Fruit fly (Drosophila melanogaster): ENCODE results near the gene mEFTs.

mEFTs gene

DNA sequence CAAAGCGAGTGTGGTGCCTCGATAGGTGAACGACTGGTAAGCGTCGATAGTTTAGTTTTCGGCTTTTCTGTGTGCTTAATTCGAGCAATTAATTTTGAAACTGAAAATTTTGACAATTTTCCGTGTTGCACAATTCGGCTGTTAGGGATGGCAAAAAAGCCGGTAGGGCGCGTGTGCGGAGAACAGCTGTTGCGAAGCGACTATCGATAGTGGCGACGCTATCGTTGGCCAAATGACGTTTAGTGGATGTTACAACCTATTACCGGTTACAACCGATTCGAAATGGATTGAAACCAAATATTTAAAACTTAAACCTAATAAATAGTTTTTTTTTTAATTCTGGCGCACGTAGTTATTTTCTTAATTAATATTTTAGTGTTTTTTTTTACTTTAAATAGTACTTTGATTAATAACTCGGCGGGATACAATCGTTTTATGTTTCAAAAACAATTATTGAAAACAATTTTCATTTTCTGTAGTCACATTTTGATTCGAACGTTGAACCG lies at the start of gene mEFTs, which contains the start of gene Dhc36C:
TSS of gene mEFTs (minus strand) at position 161 of the 506 bp plus-strand sequence.
TSS of gene Dhc36C (plus strand) at position 456 of the 506 bp plus-strand sequence.
- TF ChIP-seq Myc (optimal IDR thresholded peaks at IDR 0.05) (peak; percentile 73), ey (GFP tag; optimal IDR thresholded peaks at IDR 0.05) (no peak), Hnf4 (GFP tag; optimal IDR thresholded peaks at IDR 0.05) (no peak), sage (GFP tag; optimal IDR thresholded peaks at IDR 0.05) (peak; percentile 20), h (GFP tag; optimal IDR thresholded peaks at IDR 0.05) (peak; percentile 63)

DNA sequence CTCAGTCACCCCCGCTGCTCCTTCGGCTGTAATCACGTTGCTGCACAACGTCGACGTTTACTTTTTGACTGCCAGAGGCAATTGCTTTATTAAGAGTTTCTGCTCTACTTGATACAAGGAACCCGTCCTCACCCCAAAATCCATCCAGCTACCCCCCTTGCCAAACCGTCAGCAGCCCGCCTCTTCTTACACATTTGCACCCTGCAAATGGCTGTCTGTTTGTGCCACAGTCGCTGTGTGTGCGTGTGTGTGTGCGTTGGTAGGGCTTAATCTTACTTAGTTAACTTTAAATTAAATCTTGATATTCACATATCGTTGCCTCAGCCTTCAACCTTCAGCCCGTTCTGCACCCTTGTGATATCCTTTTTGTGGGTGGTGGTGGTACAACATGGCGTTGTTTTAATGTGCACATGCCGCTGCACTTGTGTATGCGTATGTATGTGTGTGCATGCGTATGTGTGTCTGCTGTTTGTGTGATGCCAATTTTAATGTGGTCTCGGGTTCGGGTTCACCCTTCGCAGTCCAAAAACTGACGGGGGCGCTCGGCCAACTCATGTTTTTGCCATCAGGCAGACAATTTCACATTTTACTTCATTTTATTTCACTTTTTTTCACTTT lies 41.9 kb upstream of the mEFTs start:
- TF ChIP-seq Hr83 (GFP tag; optimal IDR thresholded peaks at IDR 0.05; ENCODE audit: poor library complexity, severe bottlenecking) = no peak
- no peak for TF ChIP-seq sv (GFP tag; optimal IDR thresholded peaks at IDR 0.05)
- no peak for TF ChIP-seq woc (GFP tag; optimal IDR thresholded peaks at IDR 0.05)
- TF ChIP-seq Vsx2 (GFP tag; optimal IDR thresholded peaks at IDR 0.05; ENCODE audit: partially characterized antibody) = no peak
- no peak for TF ChIP-seq CG32264 (GFP tag; optimal IDR thresholded peaks at IDR 0.05)
- TF ChIP-seq br (GFP tag; optimal IDR thresholded peaks at IDR 0.05) = no peak
- TF ChIP-seq usp (GFP tag; optimal IDR thresholded peaks at IDR 0.05) = no peak
- TF ChIP-seq HLH106 (tag; optimal IDR thresholded peaks at IDR 0.05) = no peak
- TF ChIP-seq Myc (optimal IDR thresholded peaks at IDR 0.05) = no peak
- no peak for TF ChIP-seq dsf (GFP tag; optimal IDR thresholded peaks at IDR 0.05; ENCODE audit: borderline replicate concordance)
- no peak for TF ChIP-seq Hr78 (GFP tag; optimal IDR thresholded peaks at IDR 0.05)
- no peak for TF ChIP-seq fru (GFP tag; optimal IDR thresholded peaks at IDR 0.05)
- no peak for TF ChIP-seq psq (GFP tag; optimal IDR thresholded peaks at IDR 0.05)
- TF ChIP-seq jim (GFP tag; optimal IDR thresholded peaks at IDR 0.05) = no peak
- no peak for TF ChIP-seq Rel (GFP tag; optimal IDR thresholded peaks at IDR 0.05)
- TF ChIP-seq Rel (tag; optimal IDR thresholded peaks at IDR 0.05) = no peak
- no peak for TF ChIP-seq Dif (GFP tag; optimal IDR thresholded peaks at IDR 0.05; ENCODE audit: partially characterized antibody)
- no peak for TF ChIP-seq GATAd (GFP tag; optimal IDR thresholded peaks at IDR 0.05)
- no peak for TF ChIP-seq OdsH (GFP tag; optimal IDR thresholded peaks at IDR 0.05)
- TF ChIP-seq Mio (GFP tag; optimal IDR thresholded peaks at IDR 0.05) = no peak

DNA sequence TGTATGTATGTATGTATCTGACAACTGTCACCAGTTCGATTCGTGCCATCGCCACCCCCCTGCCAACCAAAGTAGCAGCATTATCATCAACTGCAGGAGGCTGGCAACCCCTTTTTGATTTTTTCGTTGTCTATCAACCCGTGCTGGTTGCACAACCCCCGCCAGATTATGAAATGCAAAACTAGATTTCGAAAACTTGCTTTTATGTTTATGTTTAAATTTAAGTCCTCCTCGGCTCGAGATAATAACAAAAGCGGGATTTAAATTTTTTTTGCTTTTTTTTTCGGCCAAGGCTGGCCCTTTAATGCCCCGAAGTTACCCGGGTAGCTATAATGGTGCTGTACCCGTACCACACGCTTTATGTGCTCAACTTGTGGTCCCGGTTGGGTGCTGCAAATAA lies 40.2 kb upstream of the mEFTs start:
- TF ChIP-seq Dfd (GFP tag; optimal IDR thresholded peaks at IDR 0.05) (no peak), pan (optimal IDR thresholded peaks at IDR 0.05) (no peak), jim (GFP tag; optimal IDR thresholded peaks at IDR 0.05) (no peak), sv (GFP tag; optimal IDR thresholded peaks at IDR 0.05) (no peak), Hr78 (GFP tag; optimal IDR thresholded peaks at IDR 0.05) (no peak)

DNA sequence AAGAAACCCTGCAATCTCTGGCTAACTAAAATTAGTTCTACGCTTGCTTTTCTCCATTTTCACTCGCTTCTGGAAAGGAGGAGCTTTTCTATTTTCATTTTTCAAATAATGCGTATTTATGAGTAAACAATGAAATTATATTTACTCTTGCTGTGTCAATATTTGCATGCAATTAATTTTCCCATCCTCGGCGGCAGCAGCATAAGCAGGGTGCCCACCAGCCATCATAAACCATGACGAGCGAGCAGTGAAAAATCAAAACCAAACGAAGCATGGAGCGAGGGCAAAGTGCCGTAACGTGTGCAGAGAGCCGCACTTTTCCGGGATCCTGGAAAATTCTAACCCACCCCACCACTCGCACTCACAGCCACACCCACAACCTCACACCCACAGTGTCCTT lies 32.9 kb upstream of the mEFTs start:
- TF ChIP-seq Hr83 (GFP tag; optimal IDR thresholded peaks at IDR 0.05; ENCODE audit: poor library complexity, severe bottlenecking) (no peak), sv (GFP tag; optimal IDR thresholded peaks at IDR 0.05) (no peak), Jra (GFP tag; optimal IDR thresholded peaks at IDR 0.05) (no peak), HLH106 (tag; optimal IDR thresholded peaks at IDR 0.05) (no peak), Dfd (GFP tag; optimal IDR thresholded peaks at IDR 0.05) (no peak), Vsx2 (GFP tag; optimal IDR thresholded peaks at IDR 0.05; ENCODE audit: partially characterized antibody) (no peak), foxo (GFP tag; optimal IDR thresholded peaks at IDR 0.05) (no peak), Hr78 (GFP tag; optimal IDR thresholded peaks at IDR 0.05) (no peak), CG32264 (GFP tag; optimal IDR thresholded peaks at IDR 0.05) (no peak), tai (GFP tag; optimal IDR thresholded peaks at IDR 0.05) (no peak), h (GFP tag; optimal IDR thresholded peaks at IDR 0.05) (no peak)

DNA sequence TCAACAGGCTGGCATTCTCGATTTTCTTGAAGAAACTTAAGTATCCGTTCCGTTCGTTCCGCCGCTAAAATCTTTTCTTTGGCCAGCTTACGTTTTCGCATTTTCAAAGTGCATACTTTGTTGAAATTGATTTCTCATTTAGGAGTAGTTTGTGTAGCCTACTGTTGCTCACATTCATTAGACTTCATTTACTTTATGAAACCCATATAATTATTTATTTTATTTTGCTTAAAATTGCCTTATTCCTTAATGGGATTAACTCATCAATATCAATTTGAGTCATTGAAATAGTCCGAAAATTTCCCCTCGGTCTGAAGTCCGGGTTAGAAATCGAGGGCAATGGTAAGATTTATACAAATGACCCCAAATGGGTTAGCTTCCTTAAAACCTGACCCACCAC lies 31.2 kb upstream of the mEFTs start, which contains the start of gene CG15145:
TSS of gene CG15145 (minus strand) at position 101 of the 400 bp plus-strand sequence.
- TF ChIP-seq lola (GFP tag; optimal IDR thresholded peaks at IDR 0.05) = no peak
- TF ChIP-seq Sp1 (GFP tag; optimal IDR thresholded peaks at IDR 0.05) = no peak
- no peak for TF ChIP-seq N (GFP tag; optimal IDR thresholded peaks at IDR 0.05)

All from whole organism, wandering third instar larva.